Fruit fly (Drosophila melanogaster) whole organism, embryonic: ENCODE measurements around the gene CG34026.

Experiments used
- Atf6 ChIP-seq: fragments of 200-800 bp; sonication (Bioruptor generic); IDR thresholded peaks from 2 replicates; pipeline ENCODE4 v1.3.6; 2022; ENCODE audit warnings: missing biosample characterization, missing genetic modification characterization
- CG10321 ChIP-seq: fragments of 200-800 bp; sonication (Bioruptor generic); IDR thresholded peaks from 2 replicates; pipeline ENCODE4 v1.3.6; 2022; ENCODE audit warnings: missing biosample characterization, missing genetic modification characterization
- CG10462 ChIP-seq: fragments of 200-800 bp; sonication (Bioruptor generic); optimal IDR thresholded peaks from 2 replicates; lab custom pipeline; 2016; ENCODE audit warnings: missing biosample characterization, missing genetic modification characterization
- CG10543 ChIP-seq: fragments of 200-800 bp; sonication (Bioruptor generic); optimal IDR thresholded peaks from 3 replicates; lab custom pipeline; 2017; ENCODE audit warnings: missing biosample characterization, mild to moderate bottlenecking, missing genetic modification characterization, moderate library complexity
- CG1233 ChIP-seq: fragments of 200-800 bp; sonication (Bioruptor generic); optimal IDR thresholded peaks from 4 replicates; lab custom pipeline; 2018; ENCODE audit warnings: missing biosample characterization, mild to moderate bottlenecking, missing genetic modification characterization
- CG13775 ChIP-seq: fragments of 200-800 bp; sonication (Bioruptor generic); optimal IDR thresholded peaks from 3 replicates; lab custom pipeline; 2017; ENCODE audit warnings: missing biosample characterization, mild to moderate bottlenecking, missing genetic modification characterization
- CG14014 ChIP-seq: fragments of 200-800 bp; sonication (Bioruptor generic); IDR thresholded peaks from 2 replicates; pipeline ENCODE4 v1.3.6; 2022; ENCODE audit warnings: missing biosample characterization, missing genetic modification characterization
- CG14860 ChIP-seq: fragments of 200-800 bp; sonication (Bioruptor generic); IDR thresholded peaks from 3 replicates; pipeline ENCODE4 v1.3.6; 2022; ENCODE audit warnings: missing biosample characterization, missing genetic modification characterization; ENCODE audit not compliant: partially characterized antibody
- CG15601 ChIP-seq: fragments of 200-800 bp; sonication (Bioruptor generic); optimal IDR thresholded peaks from 3 replicates; lab custom pipeline; 2019; ENCODE audit warnings: missing biosample characterization, mild to moderate bottlenecking, missing genetic modification characterization, moderate library complexity
- CG1602 ChIP-seq: fragments of 200-800 bp; sonication (Bioruptor generic); optimal IDR thresholded peaks from 3 replicates; lab custom pipeline; 2016; ENCODE audit warnings: missing biosample characterization, missing genetic modification characterization
- CG1647 ChIP-seq: fragments of 200-800 bp; sonication (Bioruptor generic); optimal IDR thresholded peaks from 3 replicates; lab custom pipeline; 2016; ENCODE audit warnings: missing biosample characterization, missing genetic modification characterization
- CG17912 ChIP-seq: fragments of 200-800 bp; sonication (Bioruptor generic); optimal IDR thresholded peaks from 2 replicates; lab custom pipeline; 2018; ENCODE audit warnings: missing biosample characterization, mild to moderate bottlenecking, missing genetic modification characterization
- CG1792 ChIP-seq: fragments of 200-800 bp; sonication (Bioruptor generic); optimal IDR thresholded peaks from 2 replicates; lab custom pipeline; 2016; ENCODE audit warnings: missing biosample characterization, missing genetic modification characterization
- CG34224 ChIP-seq: fragments of 200-800 bp; sonication (Bioruptor generic); IDR thresholded peaks from 3 replicates; pipeline ENCODE4 v1.3.6; 2022; ENCODE audit warnings: missing biosample characterization, missing genetic modification characterization; ENCODE audit not compliant: partially characterized antibody
- CG4404 ChIP-seq: fragments of 200-800 bp; sonication (Bioruptor generic); IDR thresholded peaks from 2 replicates; pipeline ENCODE4 v1.3.6; 2022; ENCODE audit warnings: missing biosample characterization, missing genetic modification characterization
- CG5953 ChIP-seq: fragments of 200-800 bp; sonication (Bioruptor generic); IDR thresholded peaks from 2 replicates; pipeline ENCODE4 v1.3.6; 2022; ENCODE audit warnings: missing biosample characterization, missing genetic modification characterization
- CG6813 ChIP-seq: fragments of 200-800 bp; sonication (Bioruptor generic); optimal IDR thresholded peaks from 2 replicates; lab custom pipeline; 2017; ENCODE audit warnings: missing biosample characterization, missing genetic modification characterization, mild to moderate bottlenecking, moderate library complexity, missing genetic modification reagents
- CG8765 ChIP-seq: fragments of 200-800 bp; sonication (Bioruptor generic); IDR thresholded peaks from 2 replicates; pipeline ENCODE4 v1.3.6; 2022; ENCODE audit warnings: missing biosample characterization, missing genetic modification characterization
- CG8944 ChIP-seq: fragments of 200-800 bp; sonication (Bioruptor generic); optimal IDR thresholded peaks from 3 replicates; lab custom pipeline; 2016; ENCODE audit warnings: missing biosample characterization, missing genetic modification characterization
- CG9797 ChIP-seq: fragments of 200-800 bp; sonication (Bioruptor generic); optimal IDR thresholded peaks from 3 replicates; lab custom pipeline; 2018; ENCODE audit warnings: missing biosample characterization, mild to moderate bottlenecking, missing genetic modification characterization
- CG9932 ChIP-seq: fragments of 200-800 bp; sonication (Bioruptor generic); IDR thresholded peaks from 2 replicates; pipeline ENCODE4 v1.3.6; 2022; ENCODE audit warnings: missing biosample characterization, missing genetic modification characterization
- CTCF ChIP-seq: fragments of 200-800 bp; sonication (Bioruptor generic); optimal IDR thresholded peaks from 2 replicates; lab custom pipeline; 2017; ENCODE audit warnings: missing biosample characterization, mild to moderate bottlenecking, missing genetic modification characterization, moderate library complexity
- Camta ChIP-seq: fragments of 200-800 bp; sonication (Bioruptor generic); optimal IDR thresholded peaks from 2 replicates; lab custom pipeline; 2016; ENCODE audit warnings: missing biosample characterization, missing genetic modification characterization
- D19B ChIP-seq: fragments of 200-800 bp; sonication (Bioruptor generic); optimal IDR thresholded peaks from 2 replicates; lab custom pipeline; 2017; ENCODE audit warnings: missing biosample characterization, mild to moderate bottlenecking, missing genetic modification characterization
- Dad ChIP-seq: fragments of 200-800 bp; sonication (Bioruptor generic); optimal IDR thresholded peaks from 3 replicates; lab custom pipeline; 2016; ENCODE audit warnings: missing biosample characterization, missing genetic modification characterization
- Dip3 ChIP-seq: fragments of 200-800 bp; sonication (Bioruptor generic); optimal IDR thresholded peaks from 3 replicates; lab custom pipeline; 2016; ENCODE audit warnings: missing biosample characterization, missing genetic modification characterization
- Doc2 ChIP-seq: fragments of 200-800 bp; sonication (Bioruptor generic); IDR thresholded peaks from 2 replicates; pipeline ENCODE4 v1.3.6; 2022; ENCODE audit warnings: missing biosample characterization, missing genetic modification characterization
- Elba2 ChIP-seq: fragments of 200-800 bp; sonication (Bioruptor generic); optimal IDR thresholded peaks from 3 replicates; lab custom pipeline; 2016; ENCODE audit warnings: missing biosample characterization, missing genetic modification characterization
- Hand ChIP-seq: fragments of 200-800 bp; sonication (Bioruptor generic); optimal IDR thresholded peaks from 2 replicates; lab custom pipeline; 2017; ENCODE audit warnings: mild to moderate bottlenecking, missing biosample characterization, missing genetic modification reagents, missing genetic modification characterization
- Hmr ChIP-seq: fragments of 200-800 bp; sonication (Bioruptor generic); optimal IDR thresholded peaks from 3 replicates; lab custom pipeline; 2017; ENCODE audit warnings: mild to moderate bottlenecking, missing biosample characterization, missing genetic modification reagents, missing genetic modification characterization
- Jarid2 ChIP-seq: fragments of 200-800 bp; sonication (Bioruptor generic); optimal IDR thresholded peaks from 3 replicates; lab custom pipeline; 2017; ENCODE audit warnings: mild to moderate bottlenecking, missing biosample characterization, missing genetic modification reagents, missing genetic modification characterization
- Lhr ChIP-seq: fragments of 200-800 bp; sonication (Bioruptor generic); optimal IDR thresholded peaks from 3 replicates; lab custom pipeline; 2017; ENCODE audit warnings: mild to moderate bottlenecking, missing biosample characterization, missing genetic modification reagents, missing genetic modification characterization
- Myb ChIP-seq: fragments of 200-800 bp; sonication (Bioruptor generic); optimal IDR thresholded peaks from 2 replicates; lab custom pipeline; 2016; ENCODE audit warnings: missing biosample characterization, missing genetic modification characterization
- NK7.1 ChIP-seq: fragments of 200-800 bp; sonication (Bioruptor generic); optimal IDR thresholded peaks from 3 replicates; lab custom pipeline; 2016; ENCODE audit warnings: missing biosample characterization, missing genetic modification characterization
- Ptx1 ChIP-seq: fragments of 200-800 bp; sonication (Bioruptor generic); IDR thresholded peaks from 2 replicates; pipeline ENCODE4 v1.3.6; 2022; ENCODE audit warnings: missing biosample characterization, missing genetic modification characterization
- Ravus ChIP-seq: fragments of 200-800 bp; sonication (Bioruptor generic); IDR thresholded peaks from 2 replicates; pipeline ENCODE4 v1.3.6; 2022; ENCODE audit warnings: missing biosample characterization, missing genetic modification characterization
- Tbp ChIP-seq: fragments of >200 bp; optimal IDR thresholded peaks from 2 replicates; lab custom pipeline; 2018; ENCODE audit warnings: missing biosample characterization, missing genetic modification characterization
- ab ChIP-seq: fragments of 200-800 bp; sonication (Bioruptor generic); optimal IDR thresholded peaks from 2 replicates; lab custom pipeline; 2016; ENCODE audit warnings: missing biosample characterization, missing genetic modification characterization
- ara ChIP-seq: fragments of 200-800 bp; sonication (Bioruptor generic); IDR thresholded peaks from 2 replicates; pipeline ENCODE4 v1.3.6; 2022; ENCODE audit warnings: missing biosample characterization, missing genetic modification characterization
- br ChIP-seq: fragments of >200 bp; optimal IDR thresholded peaks from 2 replicates; lab custom pipeline; 2017
- dan ChIP-seq: fragments of 200-800 bp; sonication (Bioruptor generic); IDR thresholded peaks from 2 replicates; pipeline ENCODE4 v1.3.6; 2022; ENCODE audit warnings: missing biosample characterization, missing genetic modification characterization
- dysf ChIP-seq: fragments of 200-800 bp; sonication (Bioruptor generic); IDR thresholded peaks from 3 replicates; pipeline ENCODE4 v1.3.6; 2022; ENCODE audit warnings: missing biosample characterization, missing genetic modification characterization
- emc ChIP-seq: fragments of 200-800 bp; sonication (Bioruptor generic); optimal IDR thresholded peaks from 2 replicates; lab custom pipeline; 2016; ENCODE audit warnings: missing biosample characterization, missing genetic modification characterization
- gcm2 ChIP-seq: fragments of 200-800 bp; sonication (Bioruptor generic); optimal IDR thresholded peaks from 2 replicates; lab custom pipeline; 2016; ENCODE audit warnings: missing biosample characterization, missing genetic modification characterization
- jumu ChIP-seq: fragments of 200-800 bp; sonication (Bioruptor generic); optimal IDR thresholded peaks from 3 replicates; lab custom pipeline; 2016; ENCODE audit warnings: missing biosample characterization, missing genetic modification characterization
- nerfin-2 ChIP-seq: fragments of 200-800 bp; sonication (Bioruptor generic); IDR thresholded peaks from 2 replicates; pipeline ENCODE4 v1.3.6; 2022; ENCODE audit warnings: missing biosample characterization, missing genetic modification characterization; ENCODE audit not compliant: partially characterized antibody
- pho ChIP-seq: fragments of 200-800 bp; sonication (Bioruptor generic); optimal IDR thresholded peaks from 2 replicates; lab custom pipeline; 2016; ENCODE audit warnings: missing biosample characterization, missing genetic modification characterization
- pum ChIP-seq: fragments of 200-800 bp; sonication (Bioruptor generic); optimal IDR thresholded peaks from 2 replicates; lab custom pipeline; 2016; ENCODE audit warnings: missing biosample characterization, missing genetic modification characterization
- salm ChIP-seq: fragments of 200-800 bp; sonication (Bioruptor generic); optimal IDR thresholded peaks from 2 replicates; lab custom pipeline; 2018; ENCODE audit warnings: missing biosample characterization, mild to moderate bottlenecking, missing genetic modification characterization
- tio ChIP-seq: fragments of 200-800 bp; sonication (Bioruptor generic); optimal IDR thresholded peaks from 2 replicates; lab custom pipeline; 2017; ENCODE audit warnings: missing biosample characterization, missing genetic modification characterization, inconsistent platforms
- unpg ChIP-seq: fragments of 200-800 bp; sonication (Bioruptor generic); optimal IDR thresholded peaks from 3 replicates; lab custom pipeline; 2018; ENCODE audit warnings: missing biosample characterization, mild to moderate bottlenecking, missing genetic modification characterization, moderate library complexity

Gene CG34026

DNA sequence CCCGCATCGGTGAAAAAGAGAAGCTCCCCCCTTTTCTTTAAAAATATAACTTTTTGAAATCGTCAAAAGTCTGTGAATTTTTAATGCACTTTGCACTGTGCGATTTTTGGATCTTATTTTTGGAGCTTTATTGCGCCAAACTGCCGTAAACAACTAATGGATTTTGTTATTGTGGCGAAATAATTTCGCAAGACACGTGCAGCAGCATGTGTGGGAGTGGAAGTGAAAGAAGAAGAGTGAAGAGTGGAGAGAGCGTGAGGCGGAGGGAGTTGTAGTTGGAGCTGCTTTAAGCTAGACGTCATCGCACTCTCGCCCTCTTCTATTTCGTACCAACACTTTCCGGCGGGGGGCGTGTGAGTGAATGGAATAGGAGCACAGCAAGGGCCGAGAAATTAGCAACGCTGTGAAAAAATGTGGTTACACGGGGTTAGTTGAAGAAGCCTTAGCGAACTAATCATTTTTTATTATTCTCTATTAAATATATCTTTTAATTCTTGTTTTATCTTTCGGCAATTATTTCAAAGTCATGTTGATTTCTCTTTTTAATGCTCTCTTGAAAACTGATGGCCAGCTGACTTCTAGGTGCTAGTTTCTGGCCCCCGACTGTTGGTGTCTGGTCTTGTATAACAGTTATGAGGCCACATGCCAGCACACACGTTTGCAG is 50.0 kb downstream of the CG34026 start:
- TF ChIP-seq CG9932 (GFP tag; lab: Robert Waterston, UW) = peak; percentile 92
- TF ChIP-seq nerfin-2 (GFP tag; lab: Robert Waterston, UW) = no peak
- peak; percentile 89 for TF ChIP-seq ara (GFP tag; lab: Robert Waterston, UW)
- TF ChIP-seq Hand = peak; percentile 96
- peak; percentile 63 for TF ChIP-seq jumu (GFP tag; lab: Kevin White, UChicago)
- TF ChIP-seq CTCF (GFP tag; lab: Kevin White, UChicago) = peak; percentile 80
- TF ChIP-seq CG10462 (GFP tag; lab: Kevin White, UChicago) = peak; percentile 79
- peak; percentile 91 for TF ChIP-seq CG1233
- TF ChIP-seq Atf6 = peak; percentile 96
- TF ChIP-seq tio = peak; percentile 85
- TF ChIP-seq br (lab: Kevin White, UChicago) = no peak
- TF ChIP-seq dysf (GFP tag; lab: Robert Waterston, UW) = peak; percentile 97
- TF ChIP-seq CG15601 (tag; lab: Kevin White, UChicago) = peak; percentile 92
- TF ChIP-seq ab = peak; percentile 51
- TF ChIP-seq CG9797 = peak; percentile 38
- TF ChIP-seq Dad = peak; percentile 46
- TF ChIP-seq Dip3 = peak; percentile 70
- TF ChIP-seq CG10543 = peak; percentile 96
- TF ChIP-seq unpg (GFP tag; lab: Kevin White, UChicago) = peak; percentile 94
- TF ChIP-seq CG8765 (GFP tag; lab: Robert Waterston, UW) = peak; percentile 63; the same call in 1 of the 2 replicates
- no peak for TF ChIP-seq CG34224
- no peak for TF ChIP-seq NK7.1 (GFP tag; lab: Kevin White, UChicago)
- no peak for TF ChIP-seq Elba2 (GFP tag; lab: Kevin White, UChicago)
- peak; percentile 31 for TF ChIP-seq CG1647 (GFP tag; lab: Kevin White, UChicago)
- peak; percentile 57 for TF ChIP-seq Ravus
- peak; percentile 75 for TF ChIP-seq CG10321 (GFP tag; lab: Robert Waterston, UW)
- peak; percentile 92 for TF ChIP-seq CG14014 (GFP tag; lab: Robert Waterston, UW)
- peak; percentile 89 for TF ChIP-seq CG5953 (GFP tag; lab: Robert Waterston, UW)
- peak; percentile 38; the same call in 1 of the 2 replicates for TF ChIP-seq dan (GFP tag; lab: Robert Waterston, UW)
- peak; percentile 82 for TF ChIP-seq CG4404 (GFP tag; lab: Robert Waterston, UW)
- TF ChIP-seq CG13775 (GFP tag; lab: Kevin White, UChicago) = peak; percentile 92
- TF ChIP-seq Lhr (GFP tag; lab: Kevin White, UChicago) = peak; percentile 83
- TF ChIP-seq Ptx1 = peak; percentile 95
- peak; percentile 93 for TF ChIP-seq salm (tag; lab: Kevin White, UChicago)
- TF ChIP-seq CG1602 = peak; percentile 86
- no peak for TF ChIP-seq CG14860
- TF ChIP-seq gcm2 = peak; percentile 67
- peak; percentile 90 for TF ChIP-seq D19B
- TF ChIP-seq pho (GFP tag; lab: Kevin White, UChicago) = peak; percentile 66
- peak; percentile 97 for TF ChIP-seq Hmr (GFP tag; lab: Kevin White, UChicago)
- peak; percentile 52 for TF ChIP-seq CG8944
- TF ChIP-seq CG6813 (GFP tag; lab: Kevin White, UChicago) = peak; percentile 95
- no peak for TF ChIP-seq CG1792 (GFP tag; lab: Kevin White, UChicago)
- TF ChIP-seq CG17912 (GFP tag; lab: Kevin White, UChicago) = peak; percentile 80
- TF ChIP-seq Jarid2 (GFP tag; lab: Kevin White, UChicago) = peak; percentile 86
- TF ChIP-seq emc (GFP tag; lab: Kevin White, UChicago) = peak; percentile 6
- TF ChIP-seq Doc2 (GFP tag; lab: Robert Waterston, UW) = peak; percentile 59; the same call in 1 of the 2 replicates
- peak; percentile 46 for TF ChIP-seq pum (GFP tag; lab: Kevin White, UChicago)
- peak; percentile 59 for TF ChIP-seq Camta (GFP tag; lab: Kevin White, UChicago)
- TF ChIP-seq Tbp (GFP tag; lab: Kevin White, UChicago) = no peak
- peak; percentile 38 for TF ChIP-seq Myb (GFP tag; lab: Kevin White, UChicago)
